Worm (Caenorhabditis elegans) whole organism, L2 larva: ENCODE results near the gene arp-6.

ENCODE experiments used
- C34F6.9 ChIP-seq: fragments of 150-350 bp; optimal IDR thresholded peaks from 2 replicates; lab custom pipeline; 2014; ENCODE audit warnings: missing biosample characterization, missing genetic modification characterization
- F13H6.1 ChIP-seq: sonication (generic microtip); optimal IDR thresholded peaks from 2 replicates; lab custom pipeline; 2016; ENCODE audit warnings: missing genetic modification characterization, missing compliant biosample characterization
- R02D3.7 ChIP-seq: fragments of 150-350 bp; optimal IDR thresholded peaks from 2 replicates; lab custom pipeline; 2014; ENCODE audit warnings: missing biosample characterization, missing genetic modification characterization
- Y55F3AM.14 ChIP-seq: fragments of 200-800 bp; sonication (Bioruptor generic); optimal IDR thresholded peaks from 2 replicates; lab custom pipeline; 2018; ENCODE audit warnings: mild to moderate bottlenecking, missing genetic modification characterization, missing compliant biosample characterization
- aly-2 ChIP-seq: fragments of 150-350 bp; optimal IDR thresholded peaks from 2 replicates; lab custom pipeline; 2014; ENCODE audit warnings: missing biosample characterization, missing genetic modification characterization
- ama-1 ChIP-seq: fragments of 150-350 bp; optimal IDR thresholded peaks from 2 replicates; lab custom pipeline; 2018; ENCODE audit warnings: inconsistent platforms
- blmp-1 ChIP-seq: sonication (generic microtip); optimal IDR thresholded peaks from 2 replicates; lab custom pipeline; 2017; ENCODE audit warnings: missing genetic modification characterization, mild to moderate bottlenecking, missing compliant biosample characterization, antibody characterized with exemption, moderate library complexity; ENCODE audit not compliant: insufficient read depth
- ceh-16 ChIP-seq: fragments of 150-350 bp; optimal IDR thresholded peaks from 2 replicates; lab custom pipeline; 2014; ENCODE audit warnings: missing biosample characterization, missing genetic modification characterization
- ceh-82 ChIP-seq: fragments of 150-350 bp; optimal IDR thresholded peaks from 2 replicates; lab custom pipeline; 2014; ENCODE audit warnings: missing biosample characterization, missing genetic modification characterization
- dmd-4 ChIP-seq: sonication (generic microtip); optimal IDR thresholded peaks from 2 replicates; lab custom pipeline; 2017; ENCODE audit warnings: missing biosample characterization, missing genetic modification characterization
- egl-27 ChIP-seq: sonication (generic microtip); optimal IDR thresholded peaks from 3 replicates; lab custom pipeline; 2017; ENCODE audit warnings: missing biosample characterization, missing genetic modification reagents, missing genetic modification characterization
- elt-3 ChIP-seq: sonication (generic microtip); optimal IDR thresholded peaks from 2 replicates; lab custom pipeline; 2017; ENCODE audit warnings: missing biosample characterization, missing genetic modification characterization
- fos-1 ChIP-seq: fragments of 150-350 bp; optimal IDR thresholded peaks from 2 replicates; lab custom pipeline; 2014; ENCODE audit warnings: missing biosample characterization, missing genetic modification characterization
- gmeb-1 ChIP-seq: fragments of 150-350 bp; optimal IDR thresholded peaks from 2 replicates; lab custom pipeline; 2014; ENCODE audit warnings: missing biosample characterization, missing genetic modification characterization
- lin-11 ChIP-seq: fragments of 150-350 bp; sonication (generic microtip); optimal IDR thresholded peaks from 2 replicates; lab custom pipeline; 2014; ENCODE audit warnings: missing biosample characterization, missing genetic modification characterization, inconsistent platforms, mixed read lengths
- lin-13 ChIP-seq: fragments of 150-350 bp; optimal IDR thresholded peaks from 2 replicates; lab custom pipeline; 2014; ENCODE audit warnings: missing biosample characterization, missing genetic modification reagents, missing genetic modification characterization
- lsy-2 ChIP-seq, 2 experiments: fragments of 150-350 bp in 1 of 2; sonication (generic microtip) in 1 of 2; optimal IDR thresholded peaks; 2 replicates each; lab custom pipeline; 2014 to 2017; ENCODE audit warnings: missing biosample characterization in 2 of 2, missing genetic modification characterization in 2 of 2
- mab-5 ChIP-seq: fragments of 150-350 bp; optimal IDR thresholded peaks from 2 replicates; lab custom pipeline; 2014; ENCODE audit warnings: missing biosample characterization, missing genetic modification characterization
- nhr-10 ChIP-seq: sonication (generic microtip); optimal IDR thresholded peaks from 2 replicates; lab custom pipeline; 2017; ENCODE audit warnings: missing biosample characterization, missing genetic modification characterization
- nhr-11 ChIP-seq: fragments of 150-350 bp; optimal IDR thresholded peaks from 2 replicates; lab custom pipeline; 2014; ENCODE audit warnings: missing biosample characterization, missing genetic modification characterization
- nhr-129 ChIP-seq: fragments of 150-350 bp; optimal IDR thresholded peaks from 2 replicates; lab custom pipeline; 2014; ENCODE audit warnings: missing biosample characterization, missing genetic modification characterization
- nhr-23 ChIP-seq: fragments of 150-350 bp; optimal IDR thresholded peaks from 2 replicates; lab custom pipeline; 2014; ENCODE audit warnings: missing biosample characterization, missing genetic modification reagents, missing genetic modification characterization
- nhr-25 ChIP-seq: fragments of 150-350 bp; sonication (generic microtip); optimal IDR thresholded peaks from 3 replicates; lab custom pipeline; 2014; ENCODE audit warnings: missing biosample characterization, missing genetic modification characterization
- nhr-77 ChIP-seq: fragments of 150-350 bp; optimal IDR thresholded peaks from 2 replicates; lab custom pipeline; 2014; ENCODE audit warnings: missing biosample characterization, missing genetic modification characterization
- peb-1 ChIP-seq: fragments of 150-350 bp; optimal IDR thresholded peaks from 2 replicates; lab custom pipeline; 2014; ENCODE audit warnings: missing biosample characterization, missing genetic modification characterization
- sem-4 ChIP-seq: fragments of 150-350 bp; optimal IDR thresholded peaks from 2 replicates; lab custom pipeline; 2014; ENCODE audit warnings: missing biosample characterization, missing genetic modification reagents, missing genetic modification characterization
- skn-1 ChIP-seq: sonication (generic microtip); optimal IDR thresholded peaks from 2 replicates; lab custom pipeline; 2017; ENCODE audit warnings: missing biosample characterization, missing genetic modification characterization
- sma-9 ChIP-seq, 2 experiments: fragments of 150-350 bp in 1 of 2; sonication (generic microtip) in 1 of 2; optimal IDR thresholded peaks; 2 replicates each; lab custom pipeline; 2014 to 2016; ENCODE audit warnings: missing genetic modification characterization in 2 of 2, mild to moderate bottlenecking in 1 of 2, missing biosample characterization in 1 of 2, missing compliant biosample characterization in 1 of 2, missing genetic modification reagents in 1 of 2, moderate library complexity in 1 of 2
- unc-55 ChIP-seq: fragments of 150-350 bp; sonication (generic microtip); optimal IDR thresholded peaks from 3 replicates; lab custom pipeline; 2014; ENCODE audit warnings: missing biosample characterization, missing genetic modification reagents, missing genetic modification characterization
- ztf-1 ChIP-seq: fragments of 200-800 bp; sonication (Bioruptor generic); conservative IDR thresholded peaks from 2 replicates; pipeline ENCODE4 v1.3.6; 2022; ENCODE audit warnings: missing genetic modification characterization, missing compliant biosample characterization
- ztf-11 ChIP-seq: sonication (generic microtip); optimal IDR thresholded peaks from 2 replicates; lab custom pipeline; 2017; ENCODE audit warnings: missing biosample characterization, missing genetic modification characterization
- ztf-4 ChIP-seq: fragments of 150-350 bp; optimal IDR thresholded peaks from 2 replicates; lab custom pipeline; 2014; ENCODE audit warnings: missing biosample characterization, missing genetic modification characterization

arp-6 gene

DNA sequence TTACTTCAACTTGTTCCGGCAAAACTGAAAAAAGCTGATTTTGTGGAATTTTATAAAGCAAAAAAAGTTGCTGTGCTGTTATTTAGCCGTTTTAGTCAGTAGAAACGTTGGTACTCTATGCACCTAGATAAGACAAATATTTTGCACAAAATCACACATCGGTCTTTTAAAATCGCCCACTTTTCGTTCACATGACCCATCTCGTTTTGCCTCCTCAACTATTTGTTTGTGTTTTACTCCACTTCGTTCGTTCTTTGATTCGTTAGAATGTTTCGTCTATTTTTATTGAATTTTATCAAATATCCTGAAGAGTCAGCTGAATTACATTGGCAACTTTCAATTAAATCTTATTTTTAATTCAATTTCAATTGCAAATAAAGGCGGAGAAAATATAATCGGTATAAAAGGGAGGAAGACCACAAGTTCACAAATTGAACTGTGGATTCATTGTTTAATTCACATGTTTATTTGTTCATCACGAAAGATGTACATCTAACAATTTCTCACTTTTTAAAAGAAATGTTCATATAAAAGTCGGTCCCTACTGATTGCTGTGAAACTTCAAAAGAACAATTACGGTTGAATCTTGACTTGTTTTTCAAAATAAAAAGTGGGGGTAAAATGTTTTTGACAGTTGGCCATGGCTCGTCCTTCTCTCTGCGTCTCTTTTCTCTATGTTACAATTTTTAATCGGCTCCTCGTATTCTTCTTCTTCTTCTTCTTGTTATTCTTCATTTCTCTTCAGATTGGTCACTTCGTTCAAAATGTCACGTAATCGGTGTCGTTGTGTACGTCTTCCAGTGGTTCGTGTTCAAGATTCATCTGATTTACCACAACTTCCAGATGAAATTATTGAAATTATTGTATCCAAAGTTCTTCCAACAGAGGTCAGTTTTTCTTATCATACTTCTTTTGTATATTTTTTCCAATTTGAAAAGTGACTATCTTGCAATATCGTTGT lies 24.8 kb downstream of the arp-6 start, which contains the start of gene DH11.2:
TSS of gene DH11.2 (plus strand) at position 746 of the 961 bp plus-strand sequence.
- TF ChIP-seq nhr-11 (no peak), nhr-77 (tag; lab: Kevin White, UChicago) (no peak), fos-1 (tag; lab: Kevin White, UChicago) (no peak), nhr-129 (tag; lab: Kevin White, UChicago) (peak; percentile 31), aly-2 (no peak), gmeb-1 (tag; lab: Kevin White, UChicago) (peak; percentile 4), Y55F3AM.14 (GFP tag; lab: Kevin White, UChicago) (no peak), lin-11 (no peak), ztf-4 (tag; lab: Kevin White, UChicago) (no peak), lsy-2 (tag; optimal IDR thresholded peaks at IDR 0.05; lab: Kevin White, UChicago) (peak in 1 of 2 experiments; percentile 6), ama-1 (lab: Kevin White, UChicago) (peak; percentile 82), nhr-10 (tag; lab: Kevin White, UChicago) (no peak), ztf-11 (tag; lab: Kevin White, UChicago) (no peak), sma-9 (GFP tag; optimal IDR thresholded peaks at IDR 0.05; lab: Kevin White, UChicago) (peak; percentile 80), sma-9 (tag; optimal IDR thresholded peaks at IDR 0.05; lab: Kevin White, UChicago) (no peak)

DNA sequence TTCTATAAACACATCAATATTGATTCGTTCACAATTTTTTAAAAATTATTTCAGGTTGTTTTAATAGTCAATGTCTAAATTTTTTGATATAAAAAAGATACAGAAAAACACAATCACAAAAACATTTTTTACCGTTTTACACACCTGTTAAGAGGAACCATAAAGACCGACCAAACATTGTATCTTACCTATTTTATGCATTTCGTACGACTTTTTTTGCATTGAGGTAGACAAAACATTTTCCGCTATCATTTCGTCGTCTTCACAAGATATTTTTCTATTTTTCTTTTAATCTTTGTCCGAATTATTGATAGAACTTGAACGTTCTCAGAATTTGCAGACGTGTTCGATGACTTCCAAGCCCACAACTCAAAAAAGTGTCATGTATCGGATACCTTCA lies 28.8 kb downstream of the arp-6 start, which contains the start of gene glna-2:
TSS of gene glna-2 (plus strand) at position 301 of the 400 bp plus-strand sequence.
- no peak for TF ChIP-seq egl-27 (tag; lab: Kevin White, UChicago)
- no peak for TF ChIP-seq ceh-16 (tag; lab: Kevin White, UChicago)
- no peak for TF ChIP-seq dmd-4 (tag; lab: Kevin White, UChicago)
- TF ChIP-seq ztf-1 (GFP tag; lab: Robert Waterston, UW): no peak
- TF ChIP-seq ztf-4 (tag; lab: Kevin White, UChicago): no peak
- TF ChIP-seq C34F6.9: no peak
- no peak for TF ChIP-seq unc-55 (GFP tag; lab: Kevin White, UChicago)
- TF ChIP-seq R02D3.7 (tag; lab: Kevin White, UChicago): no peak
- no peak for TF ChIP-seq peb-1 (tag; lab: Kevin White, UChicago)
- TF ChIP-seq mab-5 (tag; lab: Kevin White, UChicago): no peak
- TF ChIP-seq lin-13 (GFP tag; lab: Kevin White, UChicago): no peak
- no peak for TF ChIP-seq blmp-1 (tag; lab: Kevin White, UChicago)
- TF ChIP-seq nhr-23 (tag; lab: Kevin White, UChicago): no peak
- TF ChIP-seq ztf-11 (tag; lab: Kevin White, UChicago): no peak
- TF ChIP-seq skn-1 (tag; lab: Kevin White, UChicago): no peak
- no peak for TF ChIP-seq nhr-25 (tag; lab: Kevin White, UChicago)

DNA sequence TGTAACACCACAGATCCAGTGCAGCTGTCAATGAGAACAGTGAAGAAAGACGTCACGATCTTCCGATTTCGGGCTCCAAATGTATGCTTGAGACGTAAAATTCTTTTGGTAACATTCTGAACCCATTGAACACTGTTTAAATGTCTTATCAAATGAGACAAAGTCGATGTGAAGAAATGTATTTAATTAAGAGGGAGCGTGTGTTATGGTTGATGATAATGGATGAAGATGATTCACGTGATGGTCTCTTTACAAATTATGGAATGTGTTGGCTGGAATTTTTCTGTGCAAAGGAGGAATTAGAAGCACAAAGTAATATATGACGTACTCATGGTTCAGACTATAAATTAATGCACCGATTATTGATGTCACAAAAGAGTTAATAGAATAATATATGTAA lies 30.2 kb downstream of the arp-6 start:
- no peak for TF ChIP-seq nhr-10 (tag; lab: Kevin White, UChicago)
- TF ChIP-seq sma-9 (GFP tag; optimal IDR thresholded peaks at IDR 0.05; lab: Kevin White, UChicago): peak; percentile 54
- no peak for TF ChIP-seq sma-9 (tag; optimal IDR thresholded peaks at IDR 0.05; lab: Kevin White, UChicago)
- TF ChIP-seq fos-1 (tag; lab: Kevin White, UChicago): peak; percentile 17

ce11 chrII:8004752-8005151 lies 32.4 kb downstream of the arp-6 start:
- TF ChIP-seq fos-1 (tag; lab: Kevin White, UChicago): peak; percentile 57
- TF ChIP-seq sem-4 (tag; lab: Kevin White, UChicago): no peak
- no peak for TF ChIP-seq elt-3 (tag; lab: Kevin White, UChicago)

DNA sequence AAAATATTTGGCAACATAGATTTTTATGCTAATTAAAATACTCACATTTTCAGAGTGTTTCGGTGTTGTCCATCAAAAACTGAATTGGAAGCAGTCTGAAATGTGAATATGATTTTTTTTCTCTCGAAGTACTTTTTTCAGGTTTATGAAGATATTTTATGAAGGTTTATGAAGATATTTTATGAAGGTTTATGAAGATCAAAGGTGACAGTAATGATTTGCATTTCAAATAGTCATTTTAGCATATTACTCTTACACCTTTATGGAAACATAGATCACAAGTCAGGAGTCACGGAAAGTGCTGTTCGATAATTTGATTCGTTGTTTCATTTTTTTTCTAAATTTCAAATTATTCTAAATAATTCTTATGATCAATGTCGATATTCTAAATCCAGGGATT lies 33.0 kb downstream of the arp-6 start, which contains the start of gene pgp-11:
TSS of gene pgp-11 (minus strand) at position 101 of the 400 bp plus-strand sequence.
- TF ChIP-seq ceh-82 (no peak), F13H6.1 (tag; lab: Kevin White, UChicago) (no peak), ztf-4 (tag; lab: Kevin White, UChicago) (no peak), nhr-11 (no peak), lsy-2 (tag; optimal IDR thresholded peaks at IDR 0.05; lab: Kevin White, UChicago) (no peak), sem-4 (tag; lab: Kevin White, UChicago) (no peak), R02D3.7 (tag; lab: Kevin White, UChicago) (no peak)
